Worm (Caenorhabditis elegans): Measurements from ENCODE around the gene pas-1.

Gene pas-1

ce11 chrV:14422317-14422716 lies at the start of gene pas-1:
TSS of gene pas-1 (minus strand) at chrV:14422618.
- TF ChIP-seq elt-2 (tag; optimal IDR thresholded peaks at IDR 0.05) (peak; percentile 6), egl-5 (tag; optimal IDR thresholded peaks at IDR 0.05) (no peak), ceh-9 (tag; optimal IDR thresholded peaks at IDR 0.05) (no peak), nhr-28 (tag; optimal IDR thresholded peaks at IDR 0.05) (no peak)

- no peak for TF ChIP-seq nhr-11 (tag; optimal IDR thresholded peaks at IDR 0.05)
Measured at ce11 chrV:14468931-14469330, 46.5 kb upstream of the pas-1 start, which contains the start of gene clec-57. TSS of gene clec-57 (plus strand) at chrV:14469231.

ce11 chrV:14468196-14468874 lies 45.9 kb upstream of the pas-1 start, which contains the start of gene srz-97:
TSS of gene srz-97 (minus strand) at chrV:14468246.
- TF ChIP-seq pqm-1 (tag; optimal IDR thresholded peaks at IDR 0.05) (peak; percentile 54), nhr-76 (tag; optimal IDR thresholded peaks at IDR 0.05) (no peak), elt-2 (tag; optimal IDR thresholded peaks at IDR 0.05) (peak; percentile 47), nhr-77 (tag; optimal IDR thresholded peaks at IDR 0.05) (peak; percentile 42), lin-15B (tag; optimal IDR thresholded peaks at IDR 0.05) (no peak), nhr-25 (tag; optimal IDR thresholded peaks at IDR 0.05) (peak; percentile 54), nhr-43 (tag; optimal IDR thresholded peaks at IDR 0.05; ENCODE audit: poor library complexity, severe bottlenecking) (peak; percentile 34), snpc-4 (tag; optimal IDR thresholded peaks at IDR 0.05) (peak; percentile 97), R02D3.7 (tag; optimal IDR thresholded peaks at IDR 0.05) (peak; percentile 36), ceh-9 (tag; optimal IDR thresholded peaks at IDR 0.05) (no peak)

ce11 chrV:14464368-14464767 lies 42.0 kb upstream of the pas-1 start, which contains the start of gene F08H9.4:
TSS of gene F08H9.4 (minus strand) at chrV:14464428.
- TF ChIP-seq mdl-1 (tag; optimal IDR thresholded peaks at IDR 0.05) (no peak), fos-1 (tag; optimal IDR thresholded peaks at IDR 0.05) (no peak), egl-5 (tag; optimal IDR thresholded peaks at IDR 0.05) (no peak), snpc-4 (tag; optimal IDR thresholded peaks at IDR 0.05) (no peak), ceh-9 (tag; optimal IDR thresholded peaks at IDR 0.05) (no peak), hmg-11 (tag; optimal IDR thresholded peaks at IDR 0.05) (no peak), fkh-2 (tag; optimal IDR thresholded peaks at IDR 0.05) (no peak), sea-2 (GFP tag; optimal IDR thresholded peaks at IDR 0.05) (no peak), eor-1 (tag; optimal IDR thresholded peaks at IDR 0.05) (no peak), R02D3.7 (tag; optimal IDR thresholded peaks at IDR 0.05) (no peak), daf-12 (tag; optimal IDR thresholded peaks at IDR 0.05) (no peak), zag-1 (tag; optimal IDR thresholded peaks at IDR 0.05) (no peak)

- TF ChIP-seq ama-1 (optimal IDR thresholded peaks at IDR 0.05) (peak; percentile 3), pqm-1 (tag; optimal IDR thresholded peaks at IDR 0.05) (peak; percentile 69), snpc-4 (tag; optimal IDR thresholded peaks at IDR 0.05) (peak; percentile 87), elt-2 (tag; optimal IDR thresholded peaks at IDR 0.05) (peak; percentile 69)
Measured at ce11 chrV:14463087-14463486, 40.7 kb upstream of the pas-1 start, which contains the start of gene F08H9.3. TSS of gene F08H9.3 (minus strand) at chrV:14463338.

ce11 chrV:14462653-14463052 lies 40.2 kb upstream of the pas-1 start:
- TF ChIP-seq pha-4 (tag; optimal IDR thresholded peaks at IDR 0.05) (peak; percentile 64), fkh-10 (GFP tag; optimal IDR thresholded peaks at IDR 0.05) (no peak)

ce11 chrV:14460615-14461102 lies 38.2 kb upstream of the pas-1 start, which contains the start of gene F08H9.2:
TSS of gene F08H9.2 (plus strand) at chrV:14460665.
- TF ChIP-seq R02D3.7 (tag; optimal IDR thresholded peaks at IDR 0.05) (no peak), fkh-10 (GFP tag; optimal IDR thresholded peaks at IDR 0.05) (no peak), elt-1 (tag; optimal IDR thresholded peaks at IDR 0.05) (no peak), unc-62 (GFP tag; optimal IDR thresholded peaks at IDR 0.05) (no peak), nhr-12 (tag; optimal IDR thresholded peaks at IDR 0.05) (no peak), nfya-1 (tag; optimal IDR thresholded peaks at IDR 0.05; ENCODE audit: insufficient read depth) (no peak), nhr-23 (tag; optimal IDR thresholded peaks at IDR 0.05) (no peak), ztf-11 (tag; optimal IDR thresholded peaks at IDR 0.05) (no peak)

All from whole organism, L3 larva.